Worm (Caenorhabditis elegans) whole organism, young adult: ENCODE data around the gene cyp-25A2.
A peak's percentile ranks its signal among the peaks of the same experiment; 100 is the strongest.

Source experiments
- B0035.1 ChIP-seq: sonication (generic microtip); optimal IDR thresholded peaks from 2 replicates; lab custom pipeline; 2016; ENCODE audit warnings: missing genetic modification characterization, mild to moderate bottlenecking, missing compliant biosample characterization, missing genotype, missing genetic modification reagents
- C06A6.2 ChIP-seq: fragments of 200-800 bp; sonication (Bioruptor generic); conservative IDR thresholded peaks from 2 replicates; pipeline ENCODE4 v1.3.6; 2022; ENCODE audit warnings: missing genetic modification characterization, missing compliant biosample characterization
- F22D6.2 ChIP-seq: sonication (generic microtip); optimal IDR thresholded peaks from 2 replicates; lab custom pipeline; 2016; ENCODE audit warnings: mild to moderate bottlenecking, missing genetic modification characterization, missing compliant biosample characterization
- F37B4.10 ChIP-seq: fragments of 200-800 bp; sonication (Bioruptor generic); IDR thresholded peaks from 2 replicates; pipeline ENCODE4 v1.3.6; 2022; ENCODE audit warnings: missing genetic modification characterization, missing compliant biosample characterization
- F39B2.1 ChIP-seq: fragments of 200-800 bp; sonication (Bioruptor generic); IDR thresholded peaks from 2 replicates; pipeline ENCODE4 v1.3.6; 2022; ENCODE audit warnings: missing genetic modification reagents, missing genetic modification characterization, missing compliant biosample characterization
- F55B11.4 ChIP-seq: sonication (generic microtip); optimal IDR thresholded peaks from 2 replicates; lab custom pipeline; 2016; ENCODE audit warnings: missing compliant biosample characterization, missing genetic modification characterization, borderline replicate concordance; ENCODE audit not compliant: insufficient read depth
- T26A5.8 ChIP-seq: sonication (generic microtip); optimal IDR thresholded peaks from 2 replicates; lab custom pipeline; 2016; ENCODE audit warnings: missing genetic modification characterization, missing compliant biosample characterization
- Y53G8AR.9 ChIP-seq: fragments of 200-800 bp; sonication (Bioruptor generic); conservative IDR thresholded peaks from 2 replicates; pipeline ENCODE4 v1.3.6; 2022; ENCODE audit warnings: missing genetic modification reagents, missing genetic modification characterization, missing compliant biosample characterization
- Y56A3A.18 ChIP-seq: fragments of 200-800 bp; sonication (Bioruptor generic); IDR thresholded peaks from 2 replicates; pipeline ENCODE4 v1.3.6; 2022; ENCODE audit warnings: missing genetic modification reagents, missing genetic modification characterization, missing compliant biosample characterization
- Y67H2A.10 ChIP-seq: fragments of 200-800 bp; sonication (Bioruptor generic); conservative IDR thresholded peaks from 2 replicates; pipeline ENCODE4 v1.3.6; 2022; ENCODE audit warnings: missing genetic modification reagents, missing genetic modification characterization, missing compliant biosample characterization
- akir-1 ChIP-seq: fragments of 200-800 bp; sonication (Bioruptor generic); optimal IDR thresholded peaks from 2 replicates; lab custom pipeline; 2018; ENCODE audit warnings: mild to moderate bottlenecking, missing genetic modification characterization, moderate library complexity, missing compliant biosample characterization
- aptf-2 ChIP-seq: fragments of 200-800 bp; sonication (Bioruptor generic); conservative IDR thresholded peaks from 2 replicates; pipeline ENCODE4 v1.3.6; 2022; ENCODE audit warnings: missing genetic modification reagents, missing genetic modification characterization, missing compliant biosample characterization
- athp-1 ChIP-seq: sonication (generic microtip); optimal IDR thresholded peaks from 2 replicates; lab custom pipeline; 2017; ENCODE audit warnings: mild to moderate bottlenecking, missing genetic modification characterization, missing compliant biosample characterization
- attf-3 ChIP-seq: fragments of 200-800 bp; sonication (Bioruptor generic); conservative IDR thresholded peaks from 2 replicates; pipeline ENCODE4 v1.3.6; 2022; ENCODE audit warnings: missing genetic modification reagents, missing genetic modification characterization, missing compliant biosample characterization
- attf-6 ChIP-seq: fragments of 200-800 bp; sonication (Bioruptor generic); IDR thresholded peaks from 2 replicates; pipeline ENCODE4 v1.3.6; 2022; ENCODE audit warnings: missing genetic modification reagents, missing genetic modification characterization, missing compliant biosample characterization
- bed-1 ChIP-seq: fragments of 200-800 bp; sonication (Bioruptor generic); IDR thresholded peaks from 2 replicates; pipeline ENCODE4 v1.3.6; 2022; ENCODE audit warnings: missing genetic modification reagents, missing genetic modification characterization, missing compliant biosample characterization
- bed-2 ChIP-seq: fragments of 200-800 bp; sonication (Bioruptor generic); IDR thresholded peaks from 2 replicates; pipeline ENCODE4 v1.3.6; 2022; ENCODE audit warnings: missing genetic modification reagents, missing genetic modification characterization, missing compliant biosample characterization
- ccch-3 ChIP-seq: fragments of 200-800 bp; sonication (Bioruptor generic); optimal IDR thresholded peaks from 2 replicates; lab custom pipeline; 2018; ENCODE audit warnings: mild to moderate bottlenecking, missing genetic modification characterization, missing compliant biosample characterization
- cebp-2 ChIP-seq: fragments of 200-800 bp; sonication (Bioruptor generic); IDR thresholded peaks from 2 replicates; pipeline ENCODE4 v1.3.6; 2022; ENCODE audit warnings: missing genetic modification characterization, missing compliant biosample characterization
- ceh-58 ChIP-seq: fragments of 200-800 bp; sonication (Bioruptor generic); IDR thresholded peaks from 2 replicates; pipeline ENCODE4 v1.3.6; 2022; ENCODE audit warnings: missing genetic modification characterization, missing compliant biosample characterization
- ceh-79 ChIP-seq: sonication (generic microtip); optimal IDR thresholded peaks from 2 replicates; lab custom pipeline; 2017; ENCODE audit warnings: mild to moderate bottlenecking, missing genetic modification characterization, missing compliant biosample characterization
- chd-7 ChIP-seq: sonication (generic microtip); optimal IDR thresholded peaks from 2 replicates; lab custom pipeline; 2016; ENCODE audit warnings: mild to moderate bottlenecking, missing genetic modification characterization, moderate library complexity, missing compliant biosample characterization
- die-1 ChIP-seq: sonication (generic microtip); optimal IDR thresholded peaks from 2 replicates; lab custom pipeline; 2016; ENCODE audit warnings: missing genotype, mild to moderate bottlenecking, missing genetic modification characterization, missing compliant biosample characterization
- dox-1 ChIP-seq: fragments of 200-800 bp; sonication (Bioruptor generic); IDR thresholded peaks from 2 replicates; pipeline ENCODE4 v1.3.6; 2022; ENCODE audit warnings: missing genetic modification reagents, missing genetic modification characterization, missing compliant biosample characterization
- dpff-1 ChIP-seq: sonication (generic microtip); optimal IDR thresholded peaks from 2 replicates; lab custom pipeline; 2017; ENCODE audit warnings: mild to moderate bottlenecking, missing genetic modification characterization, missing compliant biosample characterization
- egl-18 ChIP-seq: fragments of 200-800 bp; sonication (Bioruptor generic); IDR thresholded peaks from 2 replicates; pipeline ENCODE4 v1.3.6; 2022; ENCODE audit warnings: missing genetic modification reagents, missing genetic modification characterization, missing compliant biosample characterization
- gei-17 ChIP-seq: fragments of 200-800 bp; sonication (Bioruptor generic); optimal IDR thresholded peaks from 2 replicates; lab custom pipeline; 2018; ENCODE audit warnings: mild to moderate bottlenecking, missing genetic modification characterization, missing compliant biosample characterization
- hsf-1 ChIP-seq: fragments of 200-800 bp; sonication (Bioruptor generic); IDR thresholded peaks from 2 replicates; pipeline ENCODE4 v1.3.6; 2022; ENCODE audit warnings: missing genetic modification reagents, missing genetic modification characterization, missing compliant biosample characterization
- lin-40 ChIP-seq: sonication (generic microtip); optimal IDR thresholded peaks from 2 replicates; lab custom pipeline; 2016; ENCODE audit warnings: missing genetic modification characterization, mild to moderate bottlenecking, missing compliant biosample characterization, missing genotype, missing genetic modification reagents
- lin-54 ChIP-seq: fragments of 200-800 bp; sonication (Bioruptor generic); optimal IDR thresholded peaks from 2 replicates; lab custom pipeline; 2018; ENCODE audit warnings: mild to moderate bottlenecking, missing genetic modification characterization, missing compliant biosample characterization
- mcd-1 ChIP-seq: fragments of 200-800 bp; sonication (Bioruptor generic); IDR thresholded peaks from 2 replicates; pipeline ENCODE4 v1.3.6; 2022; ENCODE audit warnings: missing genetic modification reagents, missing genetic modification characterization, missing compliant biosample characterization
- mel-28 ChIP-seq: sonication (generic microtip); optimal IDR thresholded peaks from 2 replicates; lab custom pipeline; 2016; ENCODE audit warnings: borderline replicate concordance, mild to moderate bottlenecking, missing genetic modification characterization, missing compliant biosample characterization
- mxl-1 ChIP-seq: sonication (generic microtip); optimal IDR thresholded peaks from 2 replicates; lab custom pipeline; 2016; ENCODE audit warnings: missing genetic modification characterization, missing compliant biosample characterization
- nfyb-1 ChIP-seq: fragments of 200-800 bp; sonication (Bioruptor generic); IDR thresholded peaks from 2 replicates; pipeline ENCODE4 v1.3.6; 2022; ENCODE audit warnings: missing genetic modification reagents, missing genetic modification characterization, missing compliant biosample characterization
- nhr-27 ChIP-seq: fragments of 200-800 bp; sonication (Bioruptor generic); optimal IDR thresholded peaks from 2 replicates; lab custom pipeline; 2018; ENCODE audit warnings: mild to moderate bottlenecking, missing genetic modification characterization, moderate library complexity, missing compliant biosample characterization
- nhr-80 ChIP-seq: sonication (generic microtip); optimal IDR thresholded peaks from 2 replicates; lab custom pipeline; 2016; ENCODE audit warnings: missing genetic modification characterization, missing compliant biosample characterization
- repo-1 ChIP-seq: sonication (generic microtip); optimal IDR thresholded peaks from 2 replicates; lab custom pipeline; 2017; ENCODE audit warnings: mild to moderate bottlenecking, missing genetic modification characterization, missing compliant biosample characterization
- sdz-38 ChIP-seq: sonication (generic microtip); optimal IDR thresholded peaks from 2 replicates; lab custom pipeline; 2016; ENCODE audit warnings: missing genotype, missing genetic modification characterization, missing compliant biosample characterization
- snpc-1.1 ChIP-seq: sonication (generic microtip); optimal IDR thresholded peaks from 2 replicates; lab custom pipeline; 2017; ENCODE audit warnings: missing genetic modification characterization, mild to moderate bottlenecking, missing compliant biosample characterization, antibody characterized with exemption, moderate library complexity, missing genotype, missing genetic modification reagents; ENCODE audit not compliant: insufficient read depth
- snpc-1.3 ChIP-seq: sonication (generic microtip); optimal IDR thresholded peaks from 2 replicates; lab custom pipeline; 2017; ENCODE audit warnings: missing genetic modification characterization, mild to moderate bottlenecking, missing compliant biosample characterization, antibody characterized with exemption, moderate library complexity, missing genotype, missing genetic modification reagents; ENCODE audit not compliant: insufficient read depth
- snpc-3.4 ChIP-seq: sonication (generic microtip); optimal IDR thresholded peaks from 2 replicates; lab custom pipeline; 2017; ENCODE audit warnings: missing genetic modification characterization, mild to moderate bottlenecking, missing compliant biosample characterization, antibody characterized with exemption, moderate library complexity, missing genotype, missing genetic modification reagents
- sptf-2 ChIP-seq: fragments of 200-800 bp; sonication (Bioruptor generic); optimal IDR thresholded peaks from 2 replicates; lab custom pipeline; 2018; ENCODE audit warnings: mild to moderate bottlenecking, missing genetic modification characterization, missing compliant biosample characterization
- tbp1 ChIP-seq: fragments of 200-800 bp; sonication (Bioruptor generic); optimal IDR thresholded peaks from 2 replicates; lab custom pipeline; 2018; ENCODE audit warnings: mild to moderate bottlenecking, missing genetic modification characterization, missing compliant biosample characterization
- unc-130 ChIP-seq: sonication (generic microtip); optimal IDR thresholded peaks from 2 replicates; lab custom pipeline; 2016; ENCODE audit warnings: missing genetic modification reagents, missing genetic modification characterization, missing compliant biosample characterization
- unc-62 ChIP-seq: fragments of 150-350 bp; optimal IDR thresholded peaks from 2 replicates; lab custom pipeline; 2014; ENCODE audit warnings: missing biosample characterization, missing genetic modification reagents, missing genetic modification characterization
- zfh-2 ChIP-seq: fragments of 200-800 bp; sonication (Bioruptor generic); conservative IDR thresholded peaks from 2 replicates; pipeline ENCODE4 v1.3.6; 2022; ENCODE audit warnings: missing genetic modification reagents, missing genetic modification characterization, missing compliant biosample characterization
- ztf-22 ChIP-seq: fragments of 200-800 bp; sonication (Bioruptor generic); optimal IDR thresholded peaks from 2 replicates; lab custom pipeline; 2018; ENCODE audit warnings: mild to moderate bottlenecking, missing genetic modification characterization, moderate library complexity, missing compliant biosample characterization
- ztf-28 ChIP-seq: fragments of 200-800 bp; sonication (Bioruptor generic); IDR thresholded peaks from 2 replicates; pipeline ENCODE4 v1.3.6; 2022; ENCODE audit warnings: missing genetic modification reagents, missing genetic modification characterization, missing compliant biosample characterization
- ztf-3 ChIP-seq: fragments of 200-800 bp; sonication (Bioruptor generic); optimal IDR thresholded peaks from 2 replicates; lab custom pipeline; 2018; ENCODE audit warnings: mild to moderate bottlenecking, missing genetic modification characterization, missing compliant biosample characterization

cyp-25A2 gene

ce11 chrIII:3869292-3869781 is 34.3 kb downstream of the cyp-25A2 start (continued):
- TF ChIP-seq zfh-2 (GFP tag; lab: Robert Waterston, UW) (peak; percentile 67), Y67H2A.10 (GFP tag; lab: Robert Waterston, UW) (no peak), F37B4.10 (GFP tag; lab: Robert Waterston, UW) (no peak), chd-7 (peak; percentile 72), B0035.1 (peak; percentile 54), attf-6 (GFP tag; lab: Robert Waterston, UW) (peak; percentile 82), F39B2.1 (peak; percentile 88), ceh-58 (GFP tag; lab: Robert Waterston, UW) (peak; percentile 73; the same call in 1 of the 2 replicates), mel-28 (peak; percentile 76), C06A6.2 (GFP tag; lab: Robert Waterston, UW) (no peak), repo-1 (peak; percentile 74), Y56A3A.18 (GFP tag; lab: Robert Waterston, UW) (peak; percentile 95), sdz-38 (no peak), F22D6.2 (tag; lab: Kevin White, UChicago) (no peak), unc-62 (no peak), snpc-1.3 (tag; lab: Kevin White, UChicago) (peak; percentile 93), die-1 (peak; percentile 69), egl-18 (GFP tag; lab: Robert Waterston, UW) (no peak), dox-1 (GFP tag; lab: Robert Waterston, UW) (peak; percentile 90), Y53G8AR.9 (GFP tag; lab: Robert Waterston, UW) (peak; percentile 92), athp-1 (tag; lab: Kevin White, UChicago) (peak; percentile 94), dpff-1 (tag; lab: Kevin White, UChicago) (peak; percentile 12), T26A5.8 (tag; lab: Kevin White, UChicago) (peak; percentile 82), ztf-3 (no peak), sptf-2 (GFP tag; lab: Kevin White, UChicago) (no peak), attf-3 (GFP tag; lab: Robert Waterston, UW) (no peak), snpc-1.1 (peak; percentile 41), lin-40 (peak; percentile 4), nhr-27 (tag; lab: Kevin White, UChicago) (peak; percentile 91), hsf-1 (peak; percentile 87), lin-54 (GFP tag; lab: Kevin White, UChicago) (peak; percentile 78), ccch-3 (no peak), ztf-22 (GFP tag; lab: Kevin White, UChicago) (no peak), gei-17 (no peak), nhr-80 (tag; lab: Kevin White, UChicago) (no peak), tbp1 (GFP tag; lab: Kevin White, UChicago) (peak; percentile 68), cebp-2 (GFP tag; lab: Robert Waterston, UW) (peak; percentile 73; the same call in 1 of the 2 replicates), akir-1 (GFP tag; lab: Kevin White, UChicago) (no peak), snpc-3.4 (tag; lab: Kevin White, UChicago) (peak; percentile 90), bed-2 (GFP tag; lab: Robert Waterston, UW) (no peak), ztf-28 (no peak), nfyb-1 (GFP tag; lab: Robert Waterston, UW) (peak; percentile 78), aptf-2 (GFP tag; lab: Robert Waterston, UW) (no peak), F55B11.4 (tag; lab: Kevin White, UChicago) (no peak), ceh-79 (tag; lab: Kevin White, UChicago) (peak; percentile 79), unc-130 (GFP tag; lab: Kevin White, UChicago) (peak; percentile 90), mxl-1 (tag; lab: Kevin White, UChicago) (peak; percentile 72), bed-1 (GFP tag; lab: Robert Waterston, UW) (no peak), mcd-1 (peak; percentile 60; the same call in 1 of the 2 replicates)
